Fruit fly (Drosophila melanogaster) S2 (cell line): ENCODE measurements around the gene CG8301.

ENCODE experiments used
- CG8478 ChIP-seq: fragments of >200 bp; optimal IDR thresholded peaks from 2 replicates; lab custom pipeline; 2018
- CTCF ChIP-seq, 2 experiments: fragments of >200 bp; optimal IDR thresholded peaks; 2 replicates each; lab custom pipeline; 2018

dm6 chr3R:9593408-9594250 lies 12.5 kb downstream of the CG8301 start:
- TF ChIP-seq CG8478 (lab: Kevin White, UChicago) (no peak), CTCF (optimal IDR thresholded peaks at IDR 0.05; lab: Kevin White, UChicago) (no peak)
